2 fruit fly cellular contexts compared by ENCODE assay signal in genomic region chr2L:21260869-21261268, dm6.
A peak's percentile ranks its signal among the peaks of the same experiment; 100 is the strongest.
TF ChIP-seq lines count a peak whose summit lies in the region.

No protein-coding gene starts in this region.

TF ChIP-seq in whole organism, embryonic, 481 proteins besides CTCF, POLR2A, EP300 and RAD21 (continued from another document and continues in another):
- TF ChIP-seq CG7839 (tag; optimal IDR thresholded peaks at IDR 0.05; lab: Kevin White, UChicago), result no peak
- no peak for TF ChIP-seq mld (GFP tag; IDR thresholded peaks at IDR 0.05; lab: Robert Waterston, UW; ENCODE audit: partially characterized antibody)
- TF ChIP-seq wek (GFP tag; optimal IDR thresholded peaks at IDR 0.05; lab: Kevin White, UChicago), result peak; percentile 99
- TF ChIP-seq cad (GFP tag; optimal IDR thresholded peaks at IDR 0.05; lab: Kevin White, UChicago), result no peak
- no peak for TF ChIP-seq sc (optimal IDR thresholded peaks at IDR 0.05; lab: Kevin White, UChicago)
- TF ChIP-seq sc (GFP tag; optimal IDR thresholded peaks at IDR 0.05; lab: Kevin White, UChicago), result no peak
- TF ChIP-seq Antp (GFP tag; optimal IDR thresholded peaks at IDR 0.05; lab: Kevin White, UChicago), result peak; percentile 54
- peak; percentile 16 for TF ChIP-seq CG2116 (GFP tag; optimal IDR thresholded peaks at IDR 0.05; lab: Kevin White, UChicago)
- TF ChIP-seq TFAM (GFP tag; optimal IDR thresholded peaks at IDR 0.05; lab: Kevin White, UChicago), result no peak
- TF ChIP-seq Xbp1 (GFP tag; optimal IDR thresholded peaks at IDR 0.05; lab: Kevin White, UChicago), result peak; percentile 25
- no peak for TF ChIP-seq C15 (GFP tag; IDR thresholded peaks at IDR 0.05; lab: Robert Waterston, UW)
- TF ChIP-seq ap (GFP tag; IDR thresholded peaks at IDR 0.05; lab: Robert Waterston, UW), result no peak
- TF ChIP-seq pum (GFP tag; optimal IDR thresholded peaks at IDR 0.05; lab: Kevin White, UChicago), result peak; percentile 25
- no peak for TF ChIP-seq rib (GFP tag; IDR thresholded peaks at IDR 0.05; lab: Robert Waterston, UW)
- no peak for TF ChIP-seq Xrp1 (GFP tag; IDR thresholded peaks at IDR 0.05; lab: Robert Waterston, UW)
- TF ChIP-seq tx (GFP tag; optimal IDR thresholded peaks at IDR 0.05; lab: Kevin White, UChicago), result no peak
- no peak for TF ChIP-seq zen2 (GFP tag; IDR thresholded peaks at IDR 0.05; lab: Robert Waterston, UW; ENCODE audit: partially characterized antibody)
- TF ChIP-seq B-H1 (GFP tag; IDR thresholded peaks at IDR 0.05; lab: Robert Waterston, UW), result no peak
- no peak for TF ChIP-seq Drgx (GFP tag; IDR thresholded peaks at IDR 0.05; lab: Robert Waterston, UW)
- TF ChIP-seq Vsx1 (GFP tag; optimal IDR thresholded peaks at IDR 0.05; lab: Kevin White, UChicago), result peak; percentile 0
- TF ChIP-seq lmd (GFP tag; IDR thresholded peaks at IDR 0.05; lab: Robert Waterston, UW), result no peak
- TF ChIP-seq mirr (GFP tag; optimal IDR thresholded peaks at IDR 0.05; lab: Kevin White, UChicago), result no peak
- peak; percentile 7 for TF ChIP-seq ERR (GFP tag; optimal IDR thresholded peaks at IDR 0.05; lab: Kevin White, UChicago)
- no peak for TF ChIP-seq CG1529 (GFP tag; optimal IDR thresholded peaks at IDR 0.05; lab: Kevin White, UChicago)
- TF ChIP-seq yki (optimal IDR thresholded peaks at IDR 0.05; lab: Kevin White, UChicago), result no peak
- TF ChIP-seq CG9437 (GFP tag; optimal IDR thresholded peaks at IDR 0.05; lab: Kevin White, UChicago), result no peak
- TF ChIP-seq CG31365 (tag; optimal IDR thresholded peaks at IDR 0.05; lab: Kevin White, UChicago), result no peak
- peak; percentile 24 for TF ChIP-seq NC2β (GFP tag; optimal IDR thresholded peaks at IDR 0.05; lab: Kevin White, UChicago)
- peak; percentile 30 for TF ChIP-seq CG12659 (GFP tag; optimal IDR thresholded peaks at IDR 0.05; lab: Kevin White, UChicago)
- TF ChIP-seq H15 (GFP tag; IDR thresholded peaks at IDR 0.05; lab: Robert Waterston, UW), result no peak
- TF ChIP-seq CG2712 (tag; optimal IDR thresholded peaks at IDR 0.05; lab: Kevin White, UChicago), result peak; percentile 41
- TF ChIP-seq gfzf (GFP tag; optimal IDR thresholded peaks at IDR 0.05; lab: Kevin White, UChicago), result peak; percentile 82
- peak; percentile 8 for TF ChIP-seq CG17359 (tag; optimal IDR thresholded peaks at IDR 0.05; lab: Kevin White, UChicago)
- TF ChIP-seq Awh (GFP tag; IDR thresholded peaks at IDR 0.05; lab: Robert Waterston, UW), result no peak
- TF ChIP-seq unc-4 (GFP tag; IDR thresholded peaks at IDR 0.05; lab: Robert Waterston, UW; ENCODE audit: partially characterized antibody), result peak; percentile 43; the same call in 1 of the 2 replicates
- TF ChIP-seq nmo (GFP tag; optimal IDR thresholded peaks at IDR 0.05; lab: Kevin White, UChicago), result no peak
- no peak for TF ChIP-seq ewg (GFP tag; optimal IDR thresholded peaks at IDR 0.05; lab: Kevin White, UChicago)
- no peak; the same call in 1 of the 2 replicates for TF ChIP-seq CG32532 (GFP tag; IDR thresholded peaks at IDR 0.05; lab: Robert Waterston, UW)
- no peak; the same call in 2 of the 3 replicates for TF ChIP-seq ci (GFP tag; IDR thresholded peaks at IDR 0.05; lab: Robert Waterston, UW)
- TF ChIP-seq HLHmδ (GFP tag; optimal IDR thresholded peaks at IDR 0.05; lab: Kevin White, UChicago), result no peak
- TF ChIP-seq MTF-1 (GFP tag; optimal IDR thresholded peaks at IDR 0.05; lab: Kevin White, UChicago; ENCODE audit: borderline replicate concordance), result no peak
- no peak for TF ChIP-seq her (GFP tag; optimal IDR thresholded peaks at IDR 0.05; lab: Kevin White, UChicago)
- TF ChIP-seq hth (optimal IDR thresholded peaks at IDR 0.05; lab: Kevin White, UChicago), result no peak
- peak; percentile 43 for TF ChIP-seq CG4617 (GFP tag; optimal IDR thresholded peaks at IDR 0.05; lab: Kevin White, UChicago; ENCODE audit: borderline replicate concordance)
- no peak for TF ChIP-seq Gug (GFP tag; IDR thresholded peaks at IDR 0.05; lab: Robert Waterston, UW)
- no peak for TF ChIP-seq CG18011 (GFP tag; optimal IDR thresholded peaks at IDR 0.05; lab: Kevin White, UChicago)
- TF ChIP-seq Ssrp (tag; optimal IDR thresholded peaks at IDR 0.05; lab: Kevin White, UChicago), result no peak
- TF ChIP-seq HLH3B (GFP tag; IDR thresholded peaks at IDR 0.05; lab: Robert Waterston, UW), result no peak
- TF ChIP-seq CG4404 (GFP tag; IDR thresholded peaks at IDR 0.05; lab: Robert Waterston, UW), result no peak
- TF ChIP-seq CG7372 (GFP tag; IDR thresholded peaks at IDR 0.05; lab: Robert Waterston, UW), result no peak
- no peak for TF ChIP-seq usp (GFP tag; optimal IDR thresholded peaks at IDR 0.05; lab: Kevin White, UChicago)
- TF ChIP-seq az2 (GFP tag; optimal IDR thresholded peaks at IDR 0.05; lab: Kevin White, UChicago), result no peak
- no peak for TF ChIP-seq shn (GFP tag; optimal IDR thresholded peaks at IDR 0.05; lab: Kevin White, UChicago)
- peak; percentile 75 for TF ChIP-seq phol (tag; optimal IDR thresholded peaks at IDR 0.05; lab: Kevin White, UChicago)
- TF ChIP-seq CG4360 (GFP tag; IDR thresholded peaks at IDR 0.05; lab: Robert Waterston, UW), result no peak
- peak; percentile 29 for TF ChIP-seq CG18262 (tag; optimal IDR thresholded peaks at IDR 0.05; lab: Kevin White, UChicago)
- peak; percentile 16 for TF ChIP-seq mam (GFP tag; optimal IDR thresholded peaks at IDR 0.05; lab: Kevin White, UChicago)
- no peak for TF ChIP-seq CG3065 (GFP tag; optimal IDR thresholded peaks at IDR 0.05; lab: Kevin White, UChicago)
- TF ChIP-seq eve (GFP tag; optimal IDR thresholded peaks at IDR 0.05; lab: Kevin White, UChicago), result no peak
- no peak for TF ChIP-seq gcm (GFP tag; optimal IDR thresholded peaks at IDR 0.05; lab: Kevin White, UChicago)
- TF ChIP-seq CG13624 (GFP tag; optimal IDR thresholded peaks at IDR 0.05; lab: Kevin White, UChicago), result peak; percentile 20
- no peak for TF ChIP-seq CG34422 (GFP tag; IDR thresholded peaks at IDR 0.05; lab: Robert Waterston, UW)
- TF ChIP-seq CG2889 (GFP tag; IDR thresholded peaks at IDR 0.05; lab: Robert Waterston, UW), result no peak
- no peak for TF ChIP-seq fd3F (GFP tag; optimal IDR thresholded peaks at IDR 0.05; lab: Kevin White, UChicago)
- TF ChIP-seq CG6854 (GFP tag; optimal IDR thresholded peaks at IDR 0.05; lab: Kevin White, UChicago), result no peak
- TF ChIP-seq CG43689 (GFP tag; IDR thresholded peaks at IDR 0.05; lab: Robert Waterston, UW), result no peak
- no peak for TF ChIP-seq CG18476 (GFP tag; optimal IDR thresholded peaks at IDR 0.05; lab: Kevin White, UChicago)
- no peak for TF ChIP-seq CG8359 (GFP tag; optimal IDR thresholded peaks at IDR 0.05; lab: Kevin White, UChicago; ENCODE audit: borderline replicate concordance)

TF ChIP-seq in whole organism, prepupa, 60 proteins besides CTCF, POLR2A, EP300 and RAD21 (continued from another document):
- TF ChIP-seq pdm3 (GFP tag; optimal IDR thresholded peaks at IDR 0.05; lab: Kevin White, UChicago) (peak; percentile 45), CG6163 (GFP tag; IDR thresholded peaks at IDR 0.05; lab: Robert Waterston, UW) (no peak), dac (GFP tag; optimal IDR thresholded peaks at IDR 0.05; lab: Kevin White, UChicago) (no peak), Met (GFP tag; optimal IDR thresholded peaks at IDR 0.05; lab: Kevin White, UChicago) (peak; percentile 46), fd59A (GFP tag; optimal IDR thresholded peaks at IDR 0.05; lab: Kevin White, UChicago) (no peak), CG3032 (tag; optimal IDR thresholded peaks at IDR 0.05; lab: Kevin White, UChicago) (peak; percentile 8), Lpt (GFP tag; optimal IDR thresholded peaks at IDR 0.05; lab: Kevin White, UChicago) (no peak), CG6854 (GFP tag; optimal IDR thresholded peaks at IDR 0.05; lab: Kevin White, UChicago) (no peak), CG6792 (GFP tag; optimal IDR thresholded peaks at IDR 0.05; lab: Kevin White, UChicago) (peak; percentile 23), CG11902 (GFP tag; optimal IDR thresholded peaks at IDR 0.05; lab: Kevin White, UChicago) (no peak), CG8632 (GFP tag; optimal IDR thresholded peaks at IDR 0.05; lab: Kevin White, UChicago) (no peak), lz (GFP tag; optimal IDR thresholded peaks at IDR 0.05; lab: Kevin White, UChicago) (peak; percentile 48), CG11762 (GFP tag; optimal IDR thresholded peaks at IDR 0.05; lab: Kevin White, UChicago; ENCODE audit: insufficient read depth) (no peak), CG10631 (GFP tag; optimal IDR thresholded peaks at IDR 0.05; lab: Kevin White, UChicago) (peak; percentile 41), vri (GFP tag; optimal IDR thresholded peaks at IDR 0.05; lab: Kevin White, UChicago) (peak; percentile 11), CG4318 (GFP tag; optimal IDR thresholded peaks at IDR 0.05; lab: Kevin White, UChicago) (no peak), Ets96B (tag; optimal IDR thresholded peaks at IDR 0.05; lab: Kevin White, UChicago) (peak; percentile 32), CG15336 (GFP tag; IDR thresholded peaks at IDR 0.05; lab: Robert Waterston, UW) (0 out of 2 replicates have a peak, but pooled peaks have one; percentile 14), Blimp-1 (GFP tag; optimal IDR thresholded peaks at IDR 0.05; lab: Kevin White, UChicago) (no peak), topi (GFP tag; optimal IDR thresholded peaks at IDR 0.05; lab: Kevin White, UChicago) (peak; percentile 33), achi (GFP tag; optimal IDR thresholded peaks at IDR 0.05; lab: Kevin White, UChicago) (peak; percentile 48), Hr39 (GFP tag; optimal IDR thresholded peaks at IDR 0.05; lab: Kevin White, UChicago) (no peak), Sox102F (GFP tag; optimal IDR thresholded peaks at IDR 0.05; lab: Kevin White, UChicago) (peak; percentile 38), spab (GFP tag; optimal IDR thresholded peaks at IDR 0.05; lab: Kevin White, UChicago) (no peak), CG1621 (tag; optimal IDR thresholded peaks at IDR 0.05; lab: Kevin White, UChicago) (no peak), Sox14 (GFP tag; optimal IDR thresholded peaks at IDR 0.05; lab: Kevin White, UChicago) (peak; percentile 52), Hr38 (GFP tag; optimal IDR thresholded peaks at IDR 0.05; lab: Kevin White, UChicago) (no peak), svp (GFP tag; lab: Kevin White, UChicago) (no peak), esn (GFP tag; optimal IDR thresholded peaks at IDR 0.05; lab: Kevin White, UChicago) (peak; percentile 54), fkh (GFP tag; optimal IDR thresholded peaks at IDR 0.05; lab: Kevin White, UChicago) (peak; percentile 80), CG34406 (GFP tag; optimal IDR thresholded peaks at IDR 0.05; lab: Kevin White, UChicago) (no peak), CG10669 (GFP tag; optimal IDR thresholded peaks at IDR 0.05; lab: Kevin White, UChicago) (no peak), ss (GFP tag; optimal IDR thresholded peaks at IDR 0.05; lab: Kevin White, UChicago) (no peak), fd85E (GFP tag; optimal IDR thresholded peaks at IDR 0.05; lab: Kevin White, UChicago) (no peak), Gug (GFP tag; IDR thresholded peaks at IDR 0.05; lab: Robert Waterston, UW) (no peak), CG31627 (GFP tag; optimal IDR thresholded peaks at IDR 0.05; lab: Kevin White, UChicago) (peak; percentile 38), cyc (GFP tag; optimal IDR thresholded peaks at IDR 0.05; lab: Kevin White, UChicago) (peak; percentile 21), CG7368 (GFP tag; optimal IDR thresholded peaks at IDR 0.05; lab: Kevin White, UChicago) (peak; percentile 41)
